Worm (Caenorhabditis elegans): ENCODE data around the gene snt-6.

DNA sequence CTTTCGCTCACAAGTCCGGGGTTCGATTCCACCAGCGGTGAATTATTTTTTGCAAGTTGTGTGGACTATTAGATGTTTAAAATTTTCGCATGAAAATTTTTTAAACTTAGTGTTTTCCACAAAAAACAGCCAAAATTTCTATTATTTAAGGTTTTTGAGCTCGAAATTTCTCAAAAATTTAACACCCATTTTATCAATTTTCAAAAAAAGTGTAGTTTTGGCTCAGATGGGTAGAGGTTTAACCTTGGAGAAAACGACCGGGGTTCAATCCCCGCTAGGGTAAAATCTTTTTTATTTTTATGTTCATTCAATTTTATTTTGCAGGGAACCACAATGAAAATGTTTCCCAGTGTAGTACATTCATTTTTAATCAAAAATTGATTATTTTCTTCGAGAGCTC is 19.2 kb upstream of the snt-6 start:
- TF ChIP-seq lsy-2 (tag; optimal IDR thresholded peaks at IDR 0.05) = no peak
- no peak for TF ChIP-seq blmp-1 (tag; optimal IDR thresholded peaks at IDR 0.05)
- TF ChIP-seq pha-4 (tag; optimal IDR thresholded peaks at IDR 0.05) = no peak
- no peak for TF ChIP-seq nhr-12 (tag; optimal IDR thresholded peaks at IDR 0.05)
- TF ChIP-seq nhr-237 (tag; optimal IDR thresholded peaks at IDR 0.05) = no peak
